Worm (Caenorhabditis elegans): Measurements from ENCODE around the gene srg-11.

srg-11 gene

ce11 chrIII:4703932-4704454, 24.2 kb downstream of the srg-11 start, which contains the start of the genes clp-2 and mrpl-16 (continued):
- TF ChIP-seq pag-3 (tag; optimal IDR thresholded peaks at IDR 0.05; ENCODE audit: borderline replicate concordance, insufficient read depth) (no peak), unc-30 (tag; optimal IDR thresholded peaks at IDR 0.05) (no peak), mep-1 (tag; optimal IDR thresholded peaks at IDR 0.05) (peak; percentile 24), snu-23 (GFP tag; optimal IDR thresholded peaks at IDR 0.05) (peak; percentile 38), ceh-88 (GFP tag; IDR thresholded peaks at IDR 0.05) (no peak), nhr-77 (tag; optimal IDR thresholded peaks at IDR 0.05) (no peak), C16A3.4 (tag; optimal IDR thresholded peaks at IDR 0.05) (peak; percentile 10), nhr-47 (tag; optimal IDR thresholded peaks at IDR 0.05) (peak; percentile 5), efl-3 (GFP tag; optimal IDR thresholded peaks at IDR 0.05) (no peak)

DNA sequence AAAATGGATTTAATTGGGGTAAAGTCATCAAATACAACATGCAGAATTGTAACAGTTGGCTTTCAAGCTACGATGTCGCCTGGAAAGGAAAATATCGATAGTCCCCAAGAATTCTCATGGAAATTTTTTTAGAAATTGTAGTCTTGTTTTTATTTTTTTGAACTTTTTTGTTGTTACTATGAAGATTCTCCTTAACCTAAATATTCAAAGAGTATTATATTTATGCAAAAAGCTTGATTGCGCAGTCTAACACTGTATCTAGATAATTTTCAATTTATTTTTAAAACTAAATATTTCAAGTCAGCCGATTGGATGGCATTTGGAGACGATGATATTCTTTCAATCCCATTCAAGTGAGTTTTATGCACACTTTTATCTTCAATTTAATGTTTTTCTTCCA, 25.4 kb downstream of the srg-11 start, which contains the start of gene pgap-2:
Gene pgap-2, plus strand, starts transcription at position 301 of the 400 bp plus-strand sequence.
- TF ChIP-seq mab-9 (GFP tag; IDR thresholded peaks at IDR 0.05) (no peak), lin-15B (tag; optimal IDR thresholded peaks at IDR 0.05) (no peak), alr-1 (tag; optimal IDR thresholded peaks at IDR 0.05; ENCODE audit: borderline replicate concordance) (no peak), nhr-20 (tag; optimal IDR thresholded peaks at IDR 0.05) (no peak), mef-2 (tag; optimal IDR thresholded peaks at IDR 0.05) (no peak), ceh-8 (GFP tag; optimal IDR thresholded peaks at IDR 0.05) (no peak), lsy-2 (tag; optimal IDR thresholded peaks at IDR 0.05) (no peak), nhr-77 (tag; optimal IDR thresholded peaks at IDR 0.05) (no peak), C16A3.4 (tag; optimal IDR thresholded peaks at IDR 0.05) (no peak)

- TF ChIP-seq efl-1 (optimal IDR thresholded peaks at IDR 0.05), result no peak
- peak in 1 of 2 experiments; percentile 2 for TF ChIP-seq efl-1 (GFP tag; optimal IDR thresholded peaks at IDR 0.05 in 1 of 2)
- no peak for TF ChIP-seq nhr-237 (tag; optimal IDR thresholded peaks at IDR 0.05)
- no peak for TF ChIP-seq ceh-90 (tag; optimal IDR thresholded peaks at IDR 0.05)
- no peak for TF ChIP-seq C04F5.9 (tag; optimal IDR thresholded peaks at IDR 0.05)
Observed at ce11 chrIII:4706678-4707077, 26.9 kb downstream of the srg-11 start, which contains the start of gene T04A8.13. TSS of gene T04A8.13 (plus strand) at chrIII:4706978.

DNA sequence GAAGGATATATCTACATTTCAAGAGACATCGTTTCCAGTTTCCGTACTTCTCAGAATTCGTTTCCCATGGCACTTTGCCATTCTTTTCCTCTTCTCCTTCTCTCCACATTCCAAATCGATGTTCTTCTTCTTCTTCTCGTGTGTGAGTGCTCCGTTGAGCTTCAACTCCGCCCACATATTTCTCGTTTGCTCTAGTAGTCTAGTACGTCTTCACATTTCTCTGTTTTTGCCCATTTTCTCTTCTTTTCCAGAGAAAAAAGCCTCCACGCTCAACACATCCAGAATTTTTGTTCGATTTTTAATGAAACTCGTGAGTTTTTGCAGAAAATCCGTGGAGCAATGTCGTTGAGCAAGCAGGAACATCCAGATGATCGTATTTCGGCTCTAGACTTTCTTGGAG, 29.1 kb downstream of the srg-11 start, which contains the start of gene T04A8.18:
Gene T04A8.18, plus strand, starts transcription at position 301 of the 400 bp plus-strand sequence.
- TF ChIP-seq efl-1 (optimal IDR thresholded peaks at IDR 0.05) (no peak), efl-1 (GFP tag; optimal IDR thresholded peaks at IDR 0.05 in 1 of 2) (no peak), zag-1 (tag; optimal IDR thresholded peaks at IDR 0.05) (no peak), nhr-76 (tag; optimal IDR thresholded peaks at IDR 0.05) (no peak), elt-3 (tag; optimal IDR thresholded peaks at IDR 0.05) (no peak), snu-23 (GFP tag; optimal IDR thresholded peaks at IDR 0.05) (no peak), efl-3 (GFP tag; optimal IDR thresholded peaks at IDR 0.05) (no peak), C04F5.9 (tag; optimal IDR thresholded peaks at IDR 0.05) (no peak), pag-3 (tag; optimal IDR thresholded peaks at IDR 0.05; ENCODE audit: borderline replicate concordance, insufficient read depth) (no peak), nhr-85 (tag) (no peak), ceh-63 (GFP tag; optimal IDR thresholded peaks at IDR 0.05) (no peak), isw-1 (GFP tag; IDR thresholded peaks at IDR 0.05) (no peak), grh-1 (GFP tag; IDR thresholded peaks at IDR 0.05) (no peak), nhr-84 (tag; optimal IDR thresholded peaks at IDR 0.05) (no peak)

ce11 chrIII:4715088-4715487, 35.3 kb downstream of the srg-11 start, which contains the start of gene him-18:
TSS of gene him-18 (minus strand) at chrIII:4715188.
- TF ChIP-seq skn-1 (tag; optimal IDR thresholded peaks at IDR 0.05), result no peak
- TF ChIP-seq rnt-1 (tag; optimal IDR thresholded peaks at IDR 0.05), result no peak
- TF ChIP-seq egl-27 (tag; optimal IDR thresholded peaks at IDR 0.05), result no peak
- TF ChIP-seq nhr-71 (tag; optimal IDR thresholded peaks at IDR 0.05), result no peak
- no peak for TF ChIP-seq efl-3 (GFP tag; optimal IDR thresholded peaks at IDR 0.05)
- no peak for TF ChIP-seq egl-13 (tag; optimal IDR thresholded peaks at IDR 0.05)
- TF ChIP-seq ceh-88 (GFP tag; IDR thresholded peaks at IDR 0.05), result no peak
- no peak for TF ChIP-seq nhr-85 (tag)
- no peak for TF ChIP-seq Y116A8C.19 (tag; optimal IDR thresholded peaks at IDR 0.05; ENCODE audit: borderline replicate concordance)
